Fruit fly (Drosophila melanogaster) whole organism, larva: ENCODE results near the gene ttm3.

ENCODE experiments used
- noc ChIP-seq: fragments of 200-800 bp; sonication (Bioruptor generic); optimal IDR thresholded peaks from 3 replicates; lab custom pipeline; 2019; ENCODE audit warnings: missing biosample characterization, mild to moderate bottlenecking, missing genetic modification characterization, moderate library complexity

ttm3 gene

dm6 chr2L:22079332-22079731 lies at the start of gene ttm3:
TSS of gene ttm3 (plus strand) at chr2L:22079632.
- no peak for TF ChIP-seq noc (tag; lab: Kevin White, UChicago)

- no peak for TF ChIP-seq noc (tag; lab: Kevin White, UChicago)
Measured at dm6 chr2L:22036877-22037276, 42.6 kb upstream of the ttm3 start.

dm6 chr2L:22037560-22037959 lies 41.9 kb upstream of the ttm3 start, which contains the start of gene Grl40a:
TSS of gene Grl40a (plus strand) at chr2L:22037860.
- no peak for TF ChIP-seq noc (tag; lab: Kevin White, UChicago)

- no peak for TF ChIP-seq noc (tag; lab: Kevin White, UChicago)
Measured at dm6 chr2L:22043777-22044176, 35.7 kb upstream of the ttm3 start, which contains the start of gene CG31601. TSS of gene CG31601 (minus strand) at chr2L:22043877.

- TF ChIP-seq noc (tag; lab: Kevin White, UChicago): no peak
Measured at dm6 chr2L:22054202-22054601, 25.2 kb upstream of the ttm3 start, which contains the start of gene CG34173. TSS of gene CG34173 (minus strand) at chr2L:22054302.

- TF ChIP-seq noc (tag; lab: Kevin White, UChicago): no peak
Measured at dm6 chr2L:22059852-22060251, 19.6 kb upstream of the ttm3 start.

- TF ChIP-seq noc (tag; lab: Kevin White, UChicago): no peak
Measured at dm6 chr2L:22065243-22065642, 14.2 kb upstream of the ttm3 start, which contains the start of gene CG42597. TSS of gene CG42597 (minus strand) at chr2L:22065343.

- no peak for TF ChIP-seq noc (tag; lab: Kevin White, UChicago)
Measured at dm6 chr2L:22070844-22071243, 8.6 kb upstream of the ttm3 start, which contains the start of gene tplus3a. TSS of gene tplus3a (plus strand) at chr2L:22071144.

dm6 chr2L:22104301-22104700 lies 24.9 kb downstream of the ttm3 start, which contains the start of gene tplus3b:
TSS of gene tplus3b (minus strand) at chr2L:22104401.
- TF ChIP-seq noc (tag; lab: Kevin White, UChicago): no peak

- no peak for TF ChIP-seq noc (tag; lab: Kevin White, UChicago)
Measured at dm6 chr2L:22105412-22105811, 26.0 kb downstream of the ttm3 start, which contains the start of gene CG15219. TSS of gene CG15219 (minus strand) at chr2L:22105512.

dm6 chr2L:22107204-22107603 lies 27.8 kb downstream of the ttm3 start, which contains the start of gene CG10834:
TSS of gene CG10834 (minus strand) at chr2L:22107304.
- no peak for TF ChIP-seq noc (tag; lab: Kevin White, UChicago)

dm6 chr2L:22108664-22109063 lies 29.2 kb downstream of the ttm3 start, which contains the start of gene CG6675:
TSS of gene CG6675 (plus strand) at chr2L:22108964.
- TF ChIP-seq noc (tag; lab: Kevin White, UChicago): no peak

dm6 chr2L:22120871-22121388 lies 41.5 kb downstream of the ttm3 start, which contains the start of gene CG3651:
TSS of gene CG3651 (plus strand) at chr2L:22121338.
- no peak for TF ChIP-seq noc (tag; lab: Kevin White, UChicago)

dm6 chr2L:22121651-22122165 lies 42.3 kb downstream of the ttm3 start:
- TF ChIP-seq noc (tag; lab: Kevin White, UChicago): no peak

- no peak for TF ChIP-seq noc (tag; lab: Kevin White, UChicago)
Measured at dm6 chr2L:22129581-22130300, 50.3 kb downstream of the ttm3 start, which contains the start of gene CycK. TSS of gene CycK (minus strand) at chr2L:22130142.
